Fruit fly (Drosophila melanogaster): ENCODE results near the gene ValRS-m.

The ValRS-m gene

dm6 chr3L:8997686-8998239 lies 33.2 kb upstream of the ValRS-m start, which contains the start of the genes smg and CG5087 (continued):
- peak; percentile 9 for TF ChIP-seq CG1792 (GFP tag; optimal IDR thresholded peaks at IDR 0.05)
- TF ChIP-seq GATAe (GFP tag; conservative IDR thresholded peaks at IDR 0.05) = no peak
- TF ChIP-seq CG11398 (GFP tag; optimal IDR thresholded peaks at IDR 0.05) = peak; percentile 56
- no peak for TF ChIP-seq croc (GFP tag; conservative IDR thresholded peaks at IDR 0.05)
- peak; percentile 17 for TF ChIP-seq ind (GFP tag; optimal IDR thresholded peaks at IDR 0.05)
- no peak for TF ChIP-seq oc (tag; optimal IDR thresholded peaks at IDR 0.05)
- TF ChIP-seq CG6791 (GFP tag; IDR thresholded peaks at IDR 0.05; ENCODE audit: partially characterized antibody) = peak; percentile 85
- TF ChIP-seq psq (GFP tag; optimal IDR thresholded peaks at IDR 0.05) = peak; percentile 15
- peak; percentile 36 for TF ChIP-seq chn (GFP tag; optimal IDR thresholded peaks at IDR 0.05)
- TF ChIP-seq CG2678 (tag; optimal IDR thresholded peaks at IDR 0.05) = no peak
- peak; percentile 16 for TF ChIP-seq Bteb2 (GFP tag; optimal IDR thresholded peaks at IDR 0.05)
- TF ChIP-seq Chrac-16 (GFP tag; optimal IDR thresholded peaks at IDR 0.05) = peak; percentile 7
- peak; percentile 54 for TF ChIP-seq hbn (GFP tag; IDR thresholded peaks at IDR 0.05; ENCODE audit: partially characterized antibody)
- peak; percentile 6; the same call in 1 of the 2 replicates for TF ChIP-seq Drgx (GFP tag; IDR thresholded peaks at IDR 0.05)
- TF ChIP-seq HLH4C (GFP tag; IDR thresholded peaks at IDR 0.05; ENCODE audit: partially characterized antibody) = peak; percentile 68
- no peak for TF ChIP-seq pan (optimal IDR thresholded peaks at IDR 0.05)
- peak in 1 of 2 experiments; percentile 33 for TF ChIP-seq pan (GFP tag; optimal IDR thresholded peaks at IDR 0.05 in 1 of 2, IDR thresholded peaks at IDR 0.05 in 1 of 2)
- TF ChIP-seq Abd-B (GFP tag; optimal IDR thresholded peaks at IDR 0.05) = peak; percentile 33
- no peak for TF ChIP-seq H15 (GFP tag; IDR thresholded peaks at IDR 0.05)
- peak; percentile 54 for TF ChIP-seq lilli (GFP tag; optimal IDR thresholded peaks at IDR 0.05)
- peak; percentile 74 for TF ChIP-seq amos (GFP tag; IDR thresholded peaks at IDR 0.05; ENCODE audit: partially characterized antibody)
- TF ChIP-seq Ets65A (GFP tag) = peak; percentile 93
- TF ChIP-seq rib (GFP tag; IDR thresholded peaks at IDR 0.05) = no peak
- TF ChIP-seq zen (tag; optimal IDR thresholded peaks at IDR 0.05) = peak; percentile 68
- TF ChIP-seq Dll (GFP tag; IDR thresholded peaks at IDR 0.05; ENCODE audit: partially characterized antibody) = peak; percentile 73
- no peak for TF ChIP-seq CG2875 (GFP tag; optimal IDR thresholded peaks at IDR 0.05)
- TF ChIP-seq CG13775 (GFP tag; optimal IDR thresholded peaks at IDR 0.05) = no peak
- TF ChIP-seq CG18476 (GFP tag; optimal IDR thresholded peaks at IDR 0.05) = no peak
- TF ChIP-seq hth (optimal IDR thresholded peaks at IDR 0.05) = no peak
- TF ChIP-seq CG6813 (GFP tag; optimal IDR thresholded peaks at IDR 0.05) = no peak
- peak; percentile 42 for TF ChIP-seq Jarid2 (GFP tag; optimal IDR thresholded peaks at IDR 0.05)
- TF ChIP-seq Bdp1 (GFP tag; optimal IDR thresholded peaks at IDR 0.05) = peak; percentile 37
- no peak for TF ChIP-seq CG12236 (GFP tag; optimal IDR thresholded peaks at IDR 0.05)
- no peak for TF ChIP-seq CG10959 (GFP tag; IDR thresholded peaks at IDR 0.05)
- peak; percentile 19 for TF ChIP-seq CG34376 (GFP tag; optimal IDR thresholded peaks at IDR 0.05)
- TF ChIP-seq fd96Cb (tag; optimal IDR thresholded peaks at IDR 0.05) = no peak
- no peak for TF ChIP-seq z (GFP tag; IDR thresholded peaks at IDR 0.05)
- peak; percentile 46 for TF ChIP-seq CG9876 (GFP tag; optimal IDR thresholded peaks at IDR 0.05)
- no peak for TF ChIP-seq CG14050 (GFP tag; IDR thresholded peaks at IDR 0.05)
- no peak for TF ChIP-seq Trl (optimal IDR thresholded peaks at IDR 0.05)
- TF ChIP-seq Trl (GFP tag; optimal IDR thresholded peaks at IDR 0.05) = peak; percentile 32
- TF ChIP-seq CG3995 (GFP tag; optimal IDR thresholded peaks at IDR 0.05) = no peak
- peak; percentile 96 for TF ChIP-seq abd-A (tag; optimal IDR thresholded peaks at IDR 0.05)
- peak; percentile 98 for TF ChIP-seq Dref (GFP tag; IDR thresholded peaks at IDR 0.05)
- no peak for TF ChIP-seq Xrp1 (GFP tag; IDR thresholded peaks at IDR 0.05)
- TF ChIP-seq dimm (GFP tag; IDR thresholded peaks at IDR 0.05) = no peak
- TF ChIP-seq CG33213 (GFP tag; optimal IDR thresholded peaks at IDR 0.05) = peak; percentile 93
- peak; percentile 11; the same call in 1 of the 3 replicates for TF ChIP-seq CG17361 (GFP tag; IDR thresholded peaks at IDR 0.05)
- TF ChIP-seq usp (GFP tag; optimal IDR thresholded peaks at IDR 0.05) = no peak
- TF ChIP-seq cg (GFP tag; optimal IDR thresholded peaks at IDR 0.05) = peak; percentile 74
- peak; percentile 81 for TF ChIP-seq slbo (GFP tag; IDR thresholded peaks at IDR 0.05)
- TF ChIP-seq Kr (GFP tag; optimal IDR thresholded peaks at IDR 0.05) = no peak

All from whole organism, embryonic.